Worm (Caenorhabditis elegans): Measurements from ENCODE around the gene klp-11.

Gene klp-11

ce11 chrIV:8737787-8738186 is 24.1 kb downstream of the klp-11 start, which contains the start of gene F21D5.4:
Gene F21D5.4, plus strand, starts transcription at chrIV:8738087.
- TF ChIP-seq zip-8 (tag; optimal IDR thresholded peaks at IDR 0.05) (no peak), nhr-2 (tag; optimal IDR thresholded peaks at IDR 0.05) (no peak), ceh-83 (GFP tag; optimal IDR thresholded peaks at IDR 0.05) (no peak), mep-1 (tag; optimal IDR thresholded peaks at IDR 0.05) (no peak), nhr-12 (tag; optimal IDR thresholded peaks at IDR 0.05) (no peak), flh-1 (GFP tag; optimal IDR thresholded peaks at IDR 0.05) (no peak), unc-120 (tag; optimal IDR thresholded peaks at IDR 0.05; ENCODE audit: poor library complexity, severe bottlenecking) (no peak)

- TF ChIP-seq elt-3 (tag; optimal IDR thresholded peaks at IDR 0.05) (no peak), unc-120 (tag; optimal IDR thresholded peaks at IDR 0.05; ENCODE audit: poor library complexity, severe bottlenecking) (peak; percentile 10), nhr-76 (tag; optimal IDR thresholded peaks at IDR 0.05) (no peak), lin-32 (GFP tag; optimal IDR thresholded peaks at IDR 0.05) (no peak), nhr-237 (tag; optimal IDR thresholded peaks at IDR 0.05) (no peak), flh-1 (GFP tag; optimal IDR thresholded peaks at IDR 0.05) (no peak), hlh-1 (tag; optimal IDR thresholded peaks at IDR 0.05) (peak; percentile 11), nhr-12 (tag; optimal IDR thresholded peaks at IDR 0.05) (no peak), ces-1 (GFP tag; optimal IDR thresholded peaks at IDR 0.05) (no peak), mls-2 (tag; optimal IDR thresholded peaks at IDR 0.05) (no peak), pha-4 (tag; optimal IDR thresholded peaks at IDR 0.05) (peak; percentile 35), ceh-39 (tag; optimal IDR thresholded peaks at IDR 0.05) (no peak), elt-1 (tag; optimal IDR thresholded peaks at IDR 0.05; ENCODE audit: borderline replicate concordance, insufficient read depth) (no peak), cnd-1 (tag; optimal IDR thresholded peaks at IDR 0.05) (no peak), ceh-43 (GFP tag; optimal IDR thresholded peaks at IDR 0.05) (no peak), lsy-2 (tag; optimal IDR thresholded peaks at IDR 0.05) (no peak), drap-1 (GFP tag; optimal IDR thresholded peaks at IDR 0.05) (no peak), M03D4.4 (tag; optimal IDR thresholded peaks at IDR 0.05) (no peak)
Measured at ce11 chrIV:8737354-8737753, 24.5 kb downstream of the klp-11 start.

- TF ChIP-seq elt-3 (tag; optimal IDR thresholded peaks at IDR 0.05): no peak
- no peak for TF ChIP-seq mab-5 (tag; optimal IDR thresholded peaks at IDR 0.05)
- TF ChIP-seq snpc-4 (tag; optimal IDR thresholded peaks at IDR 0.05): no peak
- TF ChIP-seq blmp-1 (tag; optimal IDR thresholded peaks at IDR 0.05): no peak
- no peak for TF ChIP-seq elt-1 (tag; optimal IDR thresholded peaks at IDR 0.05; ENCODE audit: borderline replicate concordance, insufficient read depth)
- no peak for TF ChIP-seq sem-2 (GFP tag; optimal IDR thresholded peaks at IDR 0.05)
- TF ChIP-seq ces-1 (GFP tag; optimal IDR thresholded peaks at IDR 0.05): no peak
- no peak for TF ChIP-seq M03D4.4 (tag; optimal IDR thresholded peaks at IDR 0.05)
- TF ChIP-seq nhr-76 (tag; optimal IDR thresholded peaks at IDR 0.05): no peak
Measured at ce11 chrIV:8730469-8730868, 31.4 kb downstream of the klp-11 start, which contains the start of gene F21D5.3. Gene F21D5.3, plus strand, starts transcription at chrIV:8730815.

DNA sequence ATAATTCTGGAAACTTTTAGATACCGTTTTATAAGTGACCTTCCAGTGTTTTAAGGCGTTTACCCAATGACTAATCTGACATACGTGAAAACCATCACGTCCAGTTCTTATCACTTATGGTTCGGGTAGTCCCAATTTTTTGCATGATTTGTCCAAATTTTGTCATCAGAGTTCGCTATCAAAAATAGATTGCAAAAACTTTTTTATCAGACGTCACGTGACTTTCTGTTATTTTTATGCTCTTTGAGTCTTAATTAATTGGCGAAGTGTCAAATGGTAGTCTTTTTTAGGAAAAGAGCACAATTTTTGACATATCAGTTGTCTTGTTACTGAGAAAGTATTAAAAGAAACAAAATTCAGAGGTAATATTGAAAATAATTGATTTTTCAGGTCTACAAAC is 32.2 kb downstream of the klp-11 start:
- TF ChIP-seq sptf-1 (tag; optimal IDR thresholded peaks at IDR 0.05) (no peak), ceh-83 (GFP tag; optimal IDR thresholded peaks at IDR 0.05) (no peak), ceh-39 (tag; optimal IDR thresholded peaks at IDR 0.05) (no peak), lin-32 (GFP tag; optimal IDR thresholded peaks at IDR 0.05) (no peak), snpc-4 (tag; optimal IDR thresholded peaks at IDR 0.05) (no peak), nhr-237 (tag; optimal IDR thresholded peaks at IDR 0.05) (no peak), tbx-8 (GFP tag; optimal IDR thresholded peaks at IDR 0.05) (no peak), zip-8 (tag; optimal IDR thresholded peaks at IDR 0.05) (no peak), unc-62 (GFP tag; optimal IDR thresholded peaks at IDR 0.05) (no peak), M03D4.4 (tag; optimal IDR thresholded peaks at IDR 0.05) (no peak), nhr-12 (tag; optimal IDR thresholded peaks at IDR 0.05) (no peak), mab-5 (tag; optimal IDR thresholded peaks at IDR 0.05) (no peak)

DNA sequence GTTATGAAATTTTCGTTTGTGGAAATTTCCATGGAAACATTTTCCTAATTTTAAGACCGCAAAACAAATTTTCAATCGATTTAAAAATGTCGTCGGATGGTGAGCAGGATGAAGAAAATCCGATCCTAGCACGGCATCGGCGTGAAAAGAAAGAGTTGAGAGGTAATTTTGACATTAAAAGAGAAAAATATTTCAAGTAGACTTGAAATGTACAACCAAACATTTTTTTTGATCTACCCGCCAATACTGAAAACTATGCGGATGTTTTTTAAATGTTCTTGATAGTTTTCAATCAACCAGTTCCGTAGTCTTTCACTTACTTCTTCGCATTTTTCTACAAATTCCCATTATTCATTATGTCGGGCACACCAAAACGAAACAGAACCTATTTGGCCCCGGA is 33.7 kb downstream of the klp-11 start, which contains the start of gene otub-3:
TSS of gene otub-3 (plus strand) at position 56 of the 400 bp plus-strand sequence.
- TF ChIP-seq nhr-76 (tag; optimal IDR thresholded peaks at IDR 0.05): no peak
- no peak for TF ChIP-seq sem-2 (GFP tag; optimal IDR thresholded peaks at IDR 0.05)
- TF ChIP-seq M03D4.4 (tag; optimal IDR thresholded peaks at IDR 0.05): no peak
- TF ChIP-seq elt-1 (tag; optimal IDR thresholded peaks at IDR 0.05; ENCODE audit: borderline replicate concordance, insufficient read depth): no peak
- no peak for TF ChIP-seq cnd-1 (tag; optimal IDR thresholded peaks at IDR 0.05)
- TF ChIP-seq elt-3 (tag; optimal IDR thresholded peaks at IDR 0.05): no peak
- no peak for TF ChIP-seq zip-8 (tag; optimal IDR thresholded peaks at IDR 0.05)
- TF ChIP-seq nhr-237 (tag; optimal IDR thresholded peaks at IDR 0.05): no peak
- TF ChIP-seq ceh-39 (tag; optimal IDR thresholded peaks at IDR 0.05): no peak
- no peak for TF ChIP-seq blmp-1 (tag; optimal IDR thresholded peaks at IDR 0.05)
- TF ChIP-seq mab-5 (tag; optimal IDR thresholded peaks at IDR 0.05): no peak
- no peak for TF ChIP-seq mep-1 (tag; optimal IDR thresholded peaks at IDR 0.05)
- TF ChIP-seq flh-1 (GFP tag; optimal IDR thresholded peaks at IDR 0.05): no peak
- TF ChIP-seq unc-39 (tag; optimal IDR thresholded peaks at IDR 0.05): no peak
- no peak for TF ChIP-seq lin-13 (tag; optimal IDR thresholded peaks at IDR 0.05)

Measured in whole organism, mixed stage, embryonic.